Worm (Caenorhabditis elegans) whole organism, late embryonic: ENCODE results near the gene abu-14.

Experiments
- C08G9.2 ChIP-seq: sonication (generic microtip); optimal IDR thresholded peaks from 2 replicates; lab custom pipeline; 2016; ENCODE audit warnings: mild to moderate bottlenecking, missing genetic modification characterization, moderate library complexity, missing compliant biosample characterization
- ama-1 ChIP-seq: fragments of 150-350 bp; optimal IDR thresholded peaks from 2 replicates; lab custom pipeline; 2014
- ceh-18 ChIP-seq: sonication (generic microtip); optimal IDR thresholded peaks from 2 replicates; lab custom pipeline; 2016; ENCODE audit warnings: missing genetic modification characterization, missing compliant biosample characterization
- dve-1 ChIP-seq: sonication (generic microtip); optimal IDR thresholded peaks from 2 replicates; lab custom pipeline; 2017; ENCODE audit warnings: antibody characterized with exemption, mild to moderate bottlenecking, missing genetic modification characterization, missing compliant biosample characterization
- fkh-6 ChIP-seq: sonication (generic microtip); optimal IDR thresholded peaks from 2 replicates; lab custom pipeline; 2016; ENCODE audit warnings: missing genetic modification characterization, missing compliant biosample characterization
- gmeb-2 ChIP-seq: sonication (generic microtip); optimal IDR thresholded peaks from 2 replicates; lab custom pipeline; 2016; ENCODE audit warnings: missing genetic modification characterization, inconsistent platforms, missing compliant biosample characterization
- nfya-1 ChIP-seq: sonication (generic microtip); optimal IDR thresholded peaks from 2 replicates; lab custom pipeline; 2017; ENCODE audit warnings: missing genetic modification characterization, mild to moderate bottlenecking, missing compliant biosample characterization, antibody characterized with exemption, moderate library complexity
- pag-3 ChIP-seq: sonication (generic microtip); optimal IDR thresholded peaks from 2 replicates; lab custom pipeline; 2016; ENCODE audit warnings: missing compliant biosample characterization, missing genetic modification characterization, borderline replicate concordance
- ztf-16 ChIP-seq: sonication (generic microtip); optimal IDR thresholded peaks from 2 replicates; lab custom pipeline; 2017; ENCODE audit warnings: missing genetic modification characterization, missing compliant biosample characterization

ce11 chrII:9237719-9238118 lies 10.7 kb upstream of the abu-14 start:
- TF ChIP-seq gmeb-2 (tag; lab: Kevin White, UChicago) (no peak), pag-3 (tag; lab: Kevin White, UChicago) (no peak), dve-1 (tag; lab: Kevin White, UChicago) (no peak), ztf-16 (tag; lab: Kevin White, UChicago) (no peak), C08G9.2 (tag; lab: Kevin White, UChicago) (no peak), nfya-1 (tag; lab: Kevin White, UChicago) (no peak), ceh-18 (no peak), fkh-6 (tag; lab: Kevin White, UChicago) (no peak), ama-1 (lab: Kevin White, UChicago) (no peak)
